Worm (Caenorhabditis elegans) whole organism, L1 larva: ENCODE measurements around the gene C27B7.7.

ENCODE experiments used
- aha-1 ChIP-seq: fragments of 150-350 bp; optimal IDR thresholded peaks from 2 replicates; lab custom pipeline; 2014; ENCODE audit warnings: missing biosample characterization, missing genetic modification characterization
- alr-1 ChIP-seq: fragments of 200-800 bp; sonication (Bioruptor generic); optimal IDR thresholded peaks from 2 replicates; lab custom pipeline; 2018; ENCODE audit warnings: borderline replicate concordance, mild to moderate bottlenecking, missing genetic modification characterization, missing compliant biosample characterization
- aly-2 ChIP-seq: fragments of 150-350 bp; optimal IDR thresholded peaks from 2 replicates; lab custom pipeline; 2014; ENCODE audit warnings: missing biosample characterization, missing genetic modification characterization
- ama-1 ChIP-seq: fragments of 150-350 bp; optimal IDR thresholded peaks from 2 replicates; lab custom pipeline; 2014
- ceh-63 ChIP-seq: fragments of 200-800 bp; sonication (Bioruptor generic); optimal IDR thresholded peaks from 2 replicates; lab custom pipeline; 2018; ENCODE audit warnings: mild to moderate bottlenecking, missing genetic modification characterization, missing compliant biosample characterization
- ceh-8 ChIP-seq: fragments of 200-800 bp; sonication (Bioruptor generic); optimal IDR thresholded peaks from 2 replicates; lab custom pipeline; 2018; ENCODE audit warnings: mild to moderate bottlenecking, missing genetic modification characterization, moderate library complexity, missing compliant biosample characterization
- ceh-82 ChIP-seq, 3 experiments: fragments of 150-350 bp in 1 of 3; sonication (generic microtip) in 2 of 3; optimal IDR thresholded peaks; 2 replicates each; lab custom pipeline; 2014 to 2017; ENCODE audit warnings: missing biosample characterization in 3 of 3, missing genetic modification characterization in 3 of 3
- ceh-90 ChIP-seq: sonication (generic microtip); optimal IDR thresholded peaks from 2 replicates; lab custom pipeline; 2016; ENCODE audit warnings: missing genetic modification characterization, missing compliant biosample characterization
- dpl-1 ChIP-seq, 3 experiments: fragments of 150-350 bp in 2 of 3; sonication (generic microtip) in 1 of 3; optimal IDR thresholded peaks; 2 replicates each; lab custom pipeline; 2014 to 2017; ENCODE audit warnings: missing biosample characterization in 3 of 3, missing genetic modification characterization in 3 of 3, missing genetic modification reagents in 3 of 3
- dsc-1 ChIP-seq: sonication (generic microtip); optimal IDR thresholded peaks from 2 replicates; lab custom pipeline; 2016; ENCODE audit warnings: mild to moderate bottlenecking, missing genetic modification characterization, missing compliant biosample characterization
- efl-3 ChIP-seq: fragments of 200-800 bp; sonication (Bioruptor generic); optimal IDR thresholded peaks from 2 replicates; lab custom pipeline; 2018; ENCODE audit warnings: mild to moderate bottlenecking, missing genetic modification characterization, missing compliant biosample characterization
- egl-13 ChIP-seq: sonication (generic microtip); optimal IDR thresholded peaks from 2 replicates; lab custom pipeline; 2016; ENCODE audit warnings: missing genotype, missing genetic modification reagents, missing genetic modification characterization, missing compliant biosample characterization
- fkh-10 ChIP-seq: sonication (generic microtip); optimal IDR thresholded peaks from 2 replicates; lab custom pipeline; 2017; ENCODE audit warnings: missing biosample characterization, missing genetic modification reagents, missing genetic modification characterization
- fkh-4 ChIP-seq: sonication (generic microtip); optimal IDR thresholded peaks from 2 replicates; lab custom pipeline; 2016; ENCODE audit warnings: missing compliant biosample characterization, missing genetic modification characterization, borderline replicate concordance
- fos-1 ChIP-seq: fragments of 150-350 bp; optimal IDR thresholded peaks from 2 replicates; lab custom pipeline; 2014; ENCODE audit warnings: missing biosample characterization, missing genetic modification characterization
- grh-1 ChIP-seq: fragments of 200-800 bp; sonication (Bioruptor generic); IDR thresholded peaks from 2 replicates; pipeline ENCODE4 v1.3.6; 2022; ENCODE audit warnings: missing genetic modification reagents, missing genetic modification characterization, missing compliant biosample characterization
- hpl-2 ChIP-seq: fragments of 150-350 bp; optimal IDR thresholded peaks from 2 replicates; lab custom pipeline; 2014; ENCODE audit warnings: missing biosample characterization, missing genetic modification reagents, missing genetic modification characterization
- irx-1 ChIP-seq: sonication (generic microtip); optimal IDR thresholded peaks from 2 replicates; lab custom pipeline; 2016; ENCODE audit warnings: missing genetic modification characterization, missing compliant biosample characterization
- isw-1 ChIP-seq: fragments of 200-800 bp; sonication (Bioruptor generic); IDR thresholded peaks from 2 replicates; pipeline ENCODE4 v1.3.6; 2022; ENCODE audit warnings: missing genetic modification characterization, missing compliant biosample characterization
- lin-13 ChIP-seq: fragments of 150-350 bp; optimal IDR thresholded peaks from 2 replicates; lab custom pipeline; 2014; ENCODE audit warnings: missing biosample characterization, missing genetic modification reagents, missing genetic modification characterization
- lin-14 ChIP-seq: fragments of 200-800 bp; sonication (Bioruptor generic); optimal IDR thresholded peaks from 2 replicates; lab custom pipeline; 2018; ENCODE audit warnings: mild to moderate bottlenecking, missing genetic modification characterization, moderate library complexity, missing compliant biosample characterization
- lin-15B ChIP-seq: fragments of 150-350 bp; sonication (generic microtip); optimal IDR thresholded peaks from 3 replicates; lab custom pipeline; 2014; ENCODE audit warnings: missing biosample characterization, missing genetic modification characterization
- lin-35 ChIP-seq, 2 experiments: fragments of 150-350 bp; optimal IDR thresholded peaks; 2 replicates each; lab custom pipeline; 2014; ENCODE audit warnings: missing biosample characterization in 2 of 2, missing genetic modification characterization in 2 of 2, missing genetic modification reagents in 2 of 2
- lsy-2 ChIP-seq, 2 experiments: fragments of 150-350 bp; optimal IDR thresholded peaks; 2 replicates each; lab custom pipeline; 2014; ENCODE audit warnings: missing biosample characterization in 2 of 2, missing genetic modification characterization in 2 of 2
- mab-9 ChIP-seq: fragments of 200-800 bp; sonication (Bioruptor generic); IDR thresholded peaks from 2 replicates; pipeline ENCODE4 v1.3.6; 2022; ENCODE audit warnings: missing genetic modification reagents, missing genetic modification characterization, missing compliant biosample characterization
- mdl-1 ChIP-seq, 2 experiments: fragments of 150-350 bp; optimal IDR thresholded peaks; 2 replicates each; lab custom pipeline; 2014 to 2017; ENCODE audit warnings: missing biosample characterization in 2 of 2, missing genetic modification characterization in 2 of 2, inconsistent platforms in 1 of 2
- mef-2 ChIP-seq: fragments of 150-350 bp; optimal IDR thresholded peaks from 2 replicates; lab custom pipeline; 2014; ENCODE audit warnings: missing biosample characterization, missing genetic modification characterization
- mep-1 ChIP-seq: fragments of 150-350 bp; optimal IDR thresholded peaks from 2 replicates; lab custom pipeline; 2014; ENCODE audit warnings: missing biosample characterization, missing genetic modification characterization
- nhr-11 ChIP-seq: fragments of 150-350 bp; optimal IDR thresholded peaks from 2 replicates; lab custom pipeline; 2014; ENCODE audit warnings: missing biosample characterization, missing genetic modification characterization
- nhr-12 ChIP-seq: sonication (generic microtip); optimal IDR thresholded peaks from 2 replicates; lab custom pipeline; 2017; ENCODE audit warnings: missing biosample characterization, missing genetic modification characterization
- nhr-19 ChIP-seq: fragments of 200-800 bp; sonication (Bioruptor generic); conservative IDR thresholded peaks from 2 replicates; pipeline ENCODE4 v1.3.6; 2022; ENCODE audit warnings: missing genetic modification characterization, missing compliant biosample characterization
- nhr-237 ChIP-seq: fragments of 150-350 bp; optimal IDR thresholded peaks from 2 replicates; lab custom pipeline; 2014; ENCODE audit warnings: missing biosample characterization, missing genetic modification characterization
- nhr-47 ChIP-seq: sonication (generic microtip); optimal IDR thresholded peaks from 2 replicates; lab custom pipeline; 2016; ENCODE audit warnings: mild to moderate bottlenecking, missing genetic modification characterization, moderate library complexity, missing compliant biosample characterization
- nhr-71 ChIP-seq: sonication (generic microtip); optimal IDR thresholded peaks from 2 replicates; lab custom pipeline; 2016; ENCODE audit warnings: mild to moderate bottlenecking, missing genetic modification characterization, moderate library complexity, missing compliant biosample characterization
- nhr-77 ChIP-seq: fragments of 150-350 bp; optimal IDR thresholded peaks from 2 replicates; lab custom pipeline; 2014; ENCODE audit warnings: missing biosample characterization, missing genetic modification characterization
- nhr-84 ChIP-seq: sonication (generic microtip); optimal IDR thresholded peaks from 2 replicates; lab custom pipeline; 2017; ENCODE audit warnings: missing biosample characterization, missing genetic modification characterization
- nhr-85 ChIP-seq: sonication (generic microtip); peaks from one replicate; lab custom pipeline; 2016; ENCODE audit warnings: missing genetic modification characterization, inconsistent platforms, missing compliant biosample characterization
- pag-3 ChIP-seq: sonication (generic microtip); optimal IDR thresholded peaks from 2 replicates; lab custom pipeline; 2017; ENCODE audit warnings: missing genetic modification characterization, mild to moderate bottlenecking, missing compliant biosample characterization, antibody characterized with exemption, borderline replicate concordance; ENCODE audit not compliant: insufficient read depth
- pax-3 ChIP-seq: fragments of 200-800 bp; sonication (Bioruptor generic); optimal IDR thresholded peaks from 2 replicates; lab custom pipeline; 2018; ENCODE audit warnings: mild to moderate bottlenecking, missing genetic modification characterization, moderate library complexity, missing compliant biosample characterization
- snpc-4 ChIP-seq: fragments of 150-350 bp; optimal IDR thresholded peaks from 2 replicates; lab custom pipeline; 2014; ENCODE audit warnings: missing biosample characterization, missing genetic modification characterization
- snu-23 ChIP-seq: sonication (generic microtip); optimal IDR thresholded peaks from 2 replicates; lab custom pipeline; 2016; ENCODE audit warnings: missing genetic modification characterization, missing compliant biosample characterization
- sptf-1 ChIP-seq: fragments of 150-350 bp; optimal IDR thresholded peaks from 2 replicates; lab custom pipeline; 2014; ENCODE audit warnings: missing biosample characterization, missing genetic modification characterization
- sup-37 ChIP-seq: fragments of 200-800 bp; sonication (Bioruptor generic); optimal IDR thresholded peaks from 2 replicates; lab custom pipeline; 2018; ENCODE audit warnings: mild to moderate bottlenecking, missing genetic modification characterization, missing compliant biosample characterization
- swsn-7 ChIP-seq: sonication (generic microtip); optimal IDR thresholded peaks from 2 replicates; lab custom pipeline; 2016; ENCODE audit warnings: missing genetic modification characterization, missing compliant biosample characterization
- tbx-2 ChIP-seq: sonication (generic microtip); optimal IDR thresholded peaks from 2 replicates; lab custom pipeline; 2016; ENCODE audit warnings: missing genetic modification characterization, missing compliant biosample characterization
- tlp-1 ChIP-seq: fragments of 150-350 bp; optimal IDR thresholded peaks from 2 replicates; lab custom pipeline; 2014; ENCODE audit warnings: missing biosample characterization, missing genetic modification characterization
- unc-130 ChIP-seq: fragments of 150-350 bp; optimal IDR thresholded peaks from 2 replicates; lab custom pipeline; 2017; ENCODE audit warnings: missing biosample characterization, missing genetic modification characterization, inconsistent platforms
- unc-30 ChIP-seq: sonication (generic microtip); optimal IDR thresholded peaks from 2 replicates; lab custom pipeline; 2017; ENCODE audit warnings: missing biosample characterization, missing genetic modification characterization
- unc-98 ChIP-seq: fragments of 200-800 bp; sonication (Bioruptor generic); IDR thresholded peaks from 2 replicates; pipeline ENCODE4 v1.3.6; 2022; ENCODE audit warnings: missing genetic modification characterization, missing compliant biosample characterization
- vab-15 ChIP-seq: sonication (generic microtip); optimal IDR thresholded peaks from 2 replicates; lab custom pipeline; 2017; ENCODE audit warnings: missing genotype, mild to moderate bottlenecking, missing genetic modification characterization, missing compliant biosample characterization
- xbp-1 ChIP-seq: sonication (generic microtip); optimal IDR thresholded peaks from 2 replicates; lab custom pipeline; 2016; ENCODE audit warnings: missing genetic modification characterization, missing compliant biosample characterization
- zag-1 ChIP-seq: fragments of 150-350 bp; optimal IDR thresholded peaks from 2 replicates; lab custom pipeline; 2014; ENCODE audit warnings: missing biosample characterization, missing genetic modification characterization
- zip-4 ChIP-seq: fragments of 200-800 bp; sonication (Bioruptor generic); optimal IDR thresholded peaks from 2 replicates; lab custom pipeline; 2018; ENCODE audit warnings: mild to moderate bottlenecking, missing genetic modification characterization, moderate library complexity, missing compliant biosample characterization

C27B7.7 gene

DNA sequence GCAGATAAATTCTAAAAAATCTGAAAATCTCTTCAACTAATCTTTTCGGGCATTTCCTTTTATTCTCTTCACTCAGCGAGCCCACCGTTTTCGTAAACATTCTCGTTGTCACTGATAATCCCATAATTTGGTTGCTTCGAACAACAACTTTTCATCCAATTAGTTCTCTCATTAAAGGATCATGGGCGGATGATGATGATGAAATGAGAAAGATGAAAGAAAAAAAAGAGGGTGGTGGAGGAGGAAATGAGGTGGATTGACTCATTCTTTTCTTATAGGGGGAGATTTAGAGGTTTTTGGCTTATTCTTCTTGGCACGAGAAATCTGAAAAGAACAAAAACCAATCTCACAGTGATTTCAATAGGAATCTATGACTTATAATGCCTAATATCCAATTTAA lies 14.3 kb downstream of the C27B7.7 start (continued):
- TF ChIP-seq hpl-2 (no peak), lsy-2 (tag; optimal IDR thresholded peaks at IDR 0.05; lab: Kevin White, UChicago) (peak in 1 of 2 experiments; percentile 17), vab-15 (no peak), aha-1 (tag; lab: Kevin White, UChicago) (no peak), irx-1 (no peak), dsc-1 (tag; lab: Kevin White, UChicago) (peak; percentile 99), nhr-19 (GFP tag; lab: Robert Waterston, UW) (no peak), mdl-1 (tag; optimal IDR thresholded peaks at IDR 0.05; lab: Kevin White, UChicago) (no peak), isw-1 (no peak), alr-1 (no peak), pag-3 (no peak), nhr-77 (tag; lab: Kevin White, UChicago) (no peak), lin-14 (GFP tag; lab: Kevin White, UChicago) (peak; percentile 23), tlp-1 (tag; lab: Kevin White, UChicago) (no peak), lin-15B (tag; lab: Kevin White, UChicago) (no peak)
- TF ChIP-seq, all 84 proteins: peak for 10

DNA sequence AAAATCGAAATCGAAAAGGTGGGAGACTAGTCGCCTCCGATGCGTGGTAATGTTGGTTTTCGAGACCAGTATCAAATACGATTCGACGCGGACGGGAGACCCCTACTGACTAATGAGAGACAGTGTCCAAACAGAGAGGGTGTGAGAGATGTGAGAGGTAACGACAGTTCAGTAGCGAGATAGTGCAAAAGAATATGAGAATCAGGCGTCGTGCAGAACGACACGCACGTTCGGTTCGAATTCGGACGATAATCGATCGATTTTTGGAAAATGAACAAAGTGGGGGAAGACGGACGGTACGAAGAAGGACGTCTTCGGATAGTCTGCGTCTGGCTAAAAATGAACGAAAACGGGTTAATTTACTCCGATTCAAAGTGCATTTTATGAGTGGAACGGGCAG lies 15.1 kb downstream of the C27B7.7 start, which contains the start of gene D1046.16:
D1046.16 (plus strand) TSS at position 195 of the 400 bp plus-strand sequence.
- peak in 1 of 3 experiments; percentile 17 for TF ChIP-seq dpl-1 (GFP tag; optimal IDR thresholded peaks at IDR 0.05; lab: Kevin White, UChicago)
- no peak for TF ChIP-seq fos-1 (tag; lab: Kevin White, UChicago)
- TF ChIP-seq aha-1 (tag; lab: Kevin White, UChicago), result no peak
- no peak for TF ChIP-seq mef-2 (tag; lab: Kevin White, UChicago)
- no peak for TF ChIP-seq ceh-63
- TF ChIP-seq lsy-2 (tag; optimal IDR thresholded peaks at IDR 0.05; lab: Kevin White, UChicago), result peak in 1 of 2 experiments; percentile 43
- TF ChIP-seq hpl-2, result no peak
- peak; percentile 70 for TF ChIP-seq snu-23
- TF ChIP-seq unc-130, result no peak
- TF ChIP-seq ceh-8 (GFP tag; lab: Kevin White, UChicago), result no peak
- no peak for TF ChIP-seq sptf-1 (tag; lab: Kevin White, UChicago)
- no peak for TF ChIP-seq zag-1 (tag; lab: Kevin White, UChicago)
- TF ChIP-seq ceh-90, result no peak
- TF ChIP-seq unc-30 (tag; lab: Kevin White, UChicago), result no peak
- no peak for TF ChIP-seq grh-1 (GFP tag; lab: Robert Waterston, UW)
- no peak for TF ChIP-seq egl-13 (tag; lab: Kevin White, UChicago)
- no peak for TF ChIP-seq ama-1 (lab: Kevin White, UChicago)
- no peak for TF ChIP-seq unc-98 (GFP tag; lab: Robert Waterston, UW)
- no peak for TF ChIP-seq nhr-11 (tag; lab: Kevin White, UChicago)
- peak; percentile 4 for TF ChIP-seq nhr-71 (tag; lab: Kevin White, UChicago)
- no peak for TF ChIP-seq nhr-77 (tag; lab: Kevin White, UChicago)
- no peak for TF ChIP-seq mep-1 (tag; lab: Kevin White, UChicago)
- TF ChIP-seq aly-2, result no peak
- TF ChIP-seq efl-3 (GFP tag; lab: Kevin White, UChicago), result no peak
- no peak for TF ChIP-seq nhr-12 (tag; lab: Kevin White, UChicago)
- no peak for TF ChIP-seq sup-37
- TF ChIP-seq nhr-85 (tag; lab: Kevin White, UChicago), result no peak
- peak; percentile 12 for TF ChIP-seq swsn-7 (tag; lab: Kevin White, UChicago)
- no peak for TF ChIP-seq mab-9 (GFP tag; lab: Robert Waterston, UW)
- no peak for TF ChIP-seq fkh-4
- peak in 1 of 3 experiments; percentile 5 for TF ChIP-seq ceh-82 (tag; optimal IDR thresholded peaks at IDR 0.05; lab: Kevin White, UChicago)
- no peak for TF ChIP-seq zip-4 (GFP tag; lab: Kevin White, UChicago)
- no peak for TF ChIP-seq tlp-1 (tag; lab: Kevin White, UChicago)
- peak; percentile 80 for TF ChIP-seq lin-14 (GFP tag; lab: Kevin White, UChicago)
- peak; percentile 36 to 66 for TF ChIP-seq lin-35 (GFP tag; optimal IDR thresholded peaks at IDR 0.05; lab: Kevin White, UChicago)
- no peak for TF ChIP-seq nhr-84
- TF ChIP-seq nhr-237 (tag; lab: Kevin White, UChicago), result no peak
- TF ChIP-seq tbx-2 (tag; lab: Kevin White, UChicago), result no peak
- no peak for TF ChIP-seq lin-13 (GFP tag; lab: Kevin White, UChicago)
- TF ChIP-seq snpc-4, result no peak
- no peak for TF ChIP-seq xbp-1 (tag; lab: Kevin White, UChicago)
- no peak for TF ChIP-seq fkh-10 (GFP tag; lab: Kevin White, UChicago)
- TF ChIP-seq pax-3 (tag; lab: Kevin White, UChicago), result no peak
- TF ChIP-seq nhr-47 (tag; lab: Kevin White, UChicago), result no peak
